Worm (Caenorhabditis elegans) whole organism, dauer: ENCODE results near the gene W05E10.2.

ENCODE experiments used
- unc-62 ChIP-seq: sonication (generic microtip); optimal IDR thresholded peaks from 2 replicates; lab custom pipeline; 2017; ENCODE audit warnings: missing biosample characterization, missing genetic modification reagents, missing genetic modification characterization

The W05E10.2 gene

ce11 chrV:11673746-11674365 lies 13.1 kb upstream of the W05E10.2 start:
- no peak for TF ChIP-seq unc-62 (GFP tag; lab: Kevin White, UChicago)

- no peak for TF ChIP-seq unc-62 (GFP tag; lab: Kevin White, UChicago)
Measured at ce11 chrV:11674594-11675579, 12.1 kb upstream of the W05E10.2 start.

ce11 chrV:11675638-11676037 lies 11.3 kb upstream of the W05E10.2 start, which contains the start of gene ape-1:
TSS of gene ape-1 (plus strand) at chrV:11675938.
- TF ChIP-seq unc-62 (GFP tag; lab: Kevin White, UChicago), result no peak

ce11 chrV:11676498-11676897 lies 10.5 kb upstream of the W05E10.2 start:
- TF ChIP-seq unc-62 (GFP tag; lab: Kevin White, UChicago), result no peak

- no peak for TF ChIP-seq unc-62 (GFP tag; lab: Kevin White, UChicago)
Measured at ce11 chrV:11677030-11677429, 9.9 kb upstream of the W05E10.2 start.

- no peak for TF ChIP-seq unc-62 (GFP tag; lab: Kevin White, UChicago)
Measured at ce11 chrV:11677494-11677893, 9.5 kb upstream of the W05E10.2 start.

- no peak for TF ChIP-seq unc-62 (GFP tag; lab: Kevin White, UChicago)
Measured at ce11 chrV:11680519-11681203, 6.3 kb upstream of the W05E10.2 start.

ce11 chrV:11682858-11683257 lies 4.1 kb upstream of the W05E10.2 start:
- TF ChIP-seq unc-62 (GFP tag; lab: Kevin White, UChicago), result no peak

- TF ChIP-seq unc-62 (GFP tag; lab: Kevin White, UChicago), result no peak
Measured at ce11 chrV:11691553-11691952, 4.6 kb downstream of the W05E10.2 start, which contains the start of gene W05E10.1. TSS of gene W05E10.1 (minus strand) at chrV:11691691.

- TF ChIP-seq unc-62 (GFP tag; lab: Kevin White, UChicago), result no peak
Measured at ce11 chrV:11695597-11695996, 8.6 kb downstream of the W05E10.2 start, which contains the start of gene W05E10.5. TSS of gene W05E10.5 (minus strand) at chrV:11695697.

ce11 chrV:11697482-11697881 lies 10.5 kb downstream of the W05E10.2 start:
- TF ChIP-seq unc-62 (GFP tag; lab: Kevin White, UChicago), result no peak

ce11 chrV:11704658-11705057 lies 17.7 kb downstream of the W05E10.2 start:
- TF ChIP-seq unc-62 (GFP tag; lab: Kevin White, UChicago), result no peak

ce11 chrV:11705399-11705798 lies 18.4 kb downstream of the W05E10.2 start, which contains the start of gene ceh-32:
TSS of gene ceh-32 (minus strand) at chrV:11705400.
- TF ChIP-seq unc-62 (GFP tag; lab: Kevin White, UChicago), result no peak

ce11 chrV:11706353-11706752 lies 19.4 kb downstream of the W05E10.2 start:
- TF ChIP-seq unc-62 (GFP tag; lab: Kevin White, UChicago), result no peak

- TF ChIP-seq unc-62 (GFP tag; lab: Kevin White, UChicago), result no peak
Measured at ce11 chrV:11711751-11712150, 24.8 kb downstream of the W05E10.2 start.

ce11 chrV:11715797-11716196 lies 28.8 kb downstream of the W05E10.2 start, which contains the start of gene tre-3:
TSS of gene tre-3 (minus strand) at chrV:11715903.
- TF ChIP-seq unc-62 (GFP tag; lab: Kevin White, UChicago), result no peak
